Worm (Caenorhabditis elegans): Measurements from ENCODE around the gene trr-1.
A peak's percentile ranks its signal among the peaks of the same experiment; 100 is the strongest.

The trr-1 gene

ce11 chrII:11632689-11633088 is 43.0 kb downstream of the trr-1 start (continued):
- peak in 1 of 2 experiments; percentile 16 for TF ChIP-seq hif-1 (tag; optimal IDR thresholded peaks at IDR 0.05)
- no peak for TF ChIP-seq T20F7.1 (GFP tag; optimal IDR thresholded peaks at IDR 0.05)
- no peak for TF ChIP-seq daf-12 (tag; optimal IDR thresholded peaks at IDR 0.05)
- TF ChIP-seq lsy-2 (tag; optimal IDR thresholded peaks at IDR 0.05) = peak in 1 of 2 experiments; percentile 41
- no peak for TF ChIP-seq madf-9 (GFP tag; conservative IDR thresholded peaks at IDR 0.05)
- TF ChIP-seq zfp-2 (tag; optimal IDR thresholded peaks at IDR 0.05) = no peak
- peak; percentile 33 for TF ChIP-seq mes-2 (tag; optimal IDR thresholded peaks at IDR 0.05; ENCODE audit: poor library complexity, severe bottlenecking)
- TF ChIP-seq lin-38 (GFP tag; IDR thresholded peaks at IDR 0.05) = no peak
- TF ChIP-seq spr-3 (GFP tag; optimal IDR thresholded peaks at IDR 0.05) = no peak
- TF ChIP-seq lir-3 (tag; optimal IDR thresholded peaks at IDR 0.05) = no peak
- TF ChIP-seq daf-8 (GFP tag; IDR thresholded peaks at IDR 0.05) = no peak
- no peak for TF ChIP-seq T26A8.4 (GFP tag; IDR thresholded peaks at IDR 0.05)
- TF ChIP-seq snpc-4 (tag; optimal IDR thresholded peaks at IDR 0.05) = no peak
- no peak for TF ChIP-seq nhr-10 (tag; optimal IDR thresholded peaks at IDR 0.05)
- TF ChIP-seq dpl-1 (GFP tag; optimal IDR thresholded peaks at IDR 0.05) = no peak
- no peak for TF ChIP-seq Y105C5A.15 (GFP tag; IDR thresholded peaks at IDR 0.05)
- TF ChIP-seq aha-1 (tag) = peak; percentile 91
- no peak for TF ChIP-seq egl-27 (tag; optimal IDR thresholded peaks at IDR 0.05)
- TF ChIP-seq unc-39 (tag; optimal IDR thresholded peaks at IDR 0.05) = no peak
- no peak for TF ChIP-seq dmd-8 (GFP tag; IDR thresholded peaks at IDR 0.05)
- no peak for TF ChIP-seq daf-16 (GFP tag; optimal IDR thresholded peaks at IDR 0.05)
- TF ChIP-seq daf-16 (tag; optimal IDR thresholded peaks at IDR 0.05) = peak; percentile 40
- TF ChIP-seq Y48G9A.11 (GFP tag; IDR thresholded peaks at IDR 0.05) = no peak
- no peak for TF ChIP-seq gei-8 (GFP tag; optimal IDR thresholded peaks at IDR 0.05)
- no peak for TF ChIP-seq nhr-6 (tag; optimal IDR thresholded peaks at IDR 0.05)
- no peak for TF ChIP-seq nhr-11 (tag; optimal IDR thresholded peaks at IDR 0.05)
- TF ChIP-seq nhr-25 (tag; optimal IDR thresholded peaks at IDR 0.05; ENCODE audit: borderline replicate concordance, insufficient read depth) = peak; percentile 5
- TF ChIP-seq ceh-28 (tag; optimal IDR thresholded peaks at IDR 0.05) = no peak
- TF ChIP-seq php-3 (GFP tag; IDR thresholded peaks at IDR 0.05) = no peak
- TF ChIP-seq jun-1 (tag; optimal IDR thresholded peaks at IDR 0.05) = no peak
- TF ChIP-seq nhr-48 (tag; optimal IDR thresholded peaks at IDR 0.05) = peak; percentile 6
- TF ChIP-seq mdl-1 (tag; optimal IDR thresholded peaks at IDR 0.05) = peak in 1 of 2 experiments; percentile 63
- no peak for TF ChIP-seq egl-43 (GFP tag; IDR thresholded peaks at IDR 0.05)
- no peak for TF ChIP-seq lin-1 (GFP tag; IDR thresholded peaks at IDR 0.05)
- no peak for TF ChIP-seq mxl-2 (GFP tag; conservative IDR thresholded peaks at IDR 0.05)
- TF ChIP-seq nhr-42 (GFP tag; IDR thresholded peaks at IDR 0.05) = no peak
- no peak for TF ChIP-seq spr-1 (tag; optimal IDR thresholded peaks at IDR 0.05)
- peak; percentile 48 for TF ChIP-seq dmd-6 (GFP tag; IDR thresholded peaks at IDR 0.05)
- no peak for TF ChIP-seq duxl-1 (tag; optimal IDR thresholded peaks at IDR 0.05; ENCODE audit: poor library complexity)
- peak; percentile 41 for TF ChIP-seq rbr-2 (tag; optimal IDR thresholded peaks at IDR 0.05)
- no peak for TF ChIP-seq nhr-102 (tag; optimal IDR thresholded peaks at IDR 0.05)
- peak; percentile 47 for TF ChIP-seq nhr-28 (tag; optimal IDR thresholded peaks at IDR 0.05)
- TF ChIP-seq lin-29 (GFP tag; IDR thresholded peaks at IDR 0.05) = no peak
- no peak for TF ChIP-seq ZK546.5 (tag; optimal IDR thresholded peaks at IDR 0.05)
- peak; percentile 50 for TF ChIP-seq dve-1 (tag; optimal IDR thresholded peaks at IDR 0.05; ENCODE audit: insufficient read depth)
- no peak for TF ChIP-seq ZK337.2 (GFP tag; IDR thresholded peaks at IDR 0.05)
- TF ChIP-seq Y75B8A.6 (GFP tag; IDR thresholded peaks at IDR 0.05) = no peak
- TF ChIP-seq cey-2 (tag; optimal IDR thresholded peaks at IDR 0.05; ENCODE audit: borderline replicate concordance, insufficient read depth) = no peak
- TF ChIP-seq zag-1 (tag; optimal IDR thresholded peaks at IDR 0.05) = no peak
- peak; percentile 26; the same call in 1 of the 2 replicates for TF ChIP-seq set-16 (GFP tag; IDR thresholded peaks at IDR 0.05)
- TF ChIP-seq tag-97 (GFP tag; IDR thresholded peaks at IDR 0.05) = no peak
- no peak for TF ChIP-seq nhr-76 (tag; optimal IDR thresholded peaks at IDR 0.05)

Measured in whole organism, L4 larva.